Worm (Caenorhabditis elegans) whole organism, L1 larva: ENCODE data around the gene F35D11.4.
A peak's percentile ranks its signal among the peaks of the same experiment; 100 is the strongest.

Experiments used
- C04F5.9 ChIP-seq: sonication (generic microtip); optimal IDR thresholded peaks from 2 replicates; lab custom pipeline; 2016; ENCODE audit warnings: missing genetic modification characterization, missing compliant biosample characterization
- C16A3.4 ChIP-seq: fragments of 150-350 bp; optimal IDR thresholded peaks from 2 replicates; lab custom pipeline; 2014; ENCODE audit warnings: missing biosample characterization, missing genetic modification characterization
- blmp-1 ChIP-seq: fragments of 150-350 bp; optimal IDR thresholded peaks from 2 replicates; lab custom pipeline; 2014; ENCODE audit warnings: missing biosample characterization, missing genetic modification characterization
- ceh-8 ChIP-seq: fragments of 200-800 bp; sonication (Bioruptor generic); optimal IDR thresholded peaks from 2 replicates; lab custom pipeline; 2018; ENCODE audit warnings: mild to moderate bottlenecking, missing genetic modification characterization, moderate library complexity, missing compliant biosample characterization
- ceh-82 ChIP-seq, 3 experiments: fragments of 150-350 bp in 1 of 3; sonication (generic microtip) in 2 of 3; optimal IDR thresholded peaks; 2 replicates each; lab custom pipeline; 2014 to 2017; ENCODE audit warnings: missing biosample characterization in 3 of 3, missing genetic modification characterization in 3 of 3
- ces-1 ChIP-seq: fragments of 150-350 bp; optimal IDR thresholded peaks from 2 replicates; lab custom pipeline; 2014; ENCODE audit warnings: missing biosample characterization, missing genetic modification reagents, missing genetic modification characterization
- dpl-1 ChIP-seq, 3 experiments: fragments of 150-350 bp in 2 of 3; sonication (generic microtip) in 1 of 3; optimal IDR thresholded peaks; 2 replicates each; lab custom pipeline; 2014 to 2017; ENCODE audit warnings: missing biosample characterization in 3 of 3, missing genetic modification characterization in 3 of 3, missing genetic modification reagents in 3 of 3
- efl-1 ChIP-seq, 4 experiments: fragments of 150-350 bp; optimal IDR thresholded peaks in 3 of 4; peaks in 1 of 4; 1 replicate in 1 of 4; 2 replicates in 3 of 4; lab custom pipeline; 2014; ENCODE audit warnings: missing biosample characterization in 2 of 4, missing genetic modification characterization in 2 of 4, missing genetic modification reagents in 2 of 4
- grh-1 ChIP-seq: fragments of 200-800 bp; sonication (Bioruptor generic); IDR thresholded peaks from 2 replicates; pipeline ENCODE4 v1.3.6; 2022; ENCODE audit warnings: missing genetic modification reagents, missing genetic modification characterization, missing compliant biosample characterization
- irx-1 ChIP-seq: sonication (generic microtip); optimal IDR thresholded peaks from 2 replicates; lab custom pipeline; 2016; ENCODE audit warnings: missing genetic modification characterization, missing compliant biosample characterization
- isw-1 ChIP-seq: fragments of 200-800 bp; sonication (Bioruptor generic); IDR thresholded peaks from 2 replicates; pipeline ENCODE4 v1.3.6; 2022; ENCODE audit warnings: missing genetic modification characterization, missing compliant biosample characterization
- jun-1 ChIP-seq: fragments of 150-350 bp; optimal IDR thresholded peaks from 2 replicates; lab custom pipeline; 2014; ENCODE audit warnings: missing biosample characterization, missing genetic modification reagents, missing genetic modification characterization
- lin-14 ChIP-seq: fragments of 200-800 bp; sonication (Bioruptor generic); optimal IDR thresholded peaks from 2 replicates; lab custom pipeline; 2018; ENCODE audit warnings: mild to moderate bottlenecking, missing genetic modification characterization, moderate library complexity, missing compliant biosample characterization
- mep-1 ChIP-seq: fragments of 150-350 bp; optimal IDR thresholded peaks from 2 replicates; lab custom pipeline; 2014; ENCODE audit warnings: missing biosample characterization, missing genetic modification characterization
- nhr-11 ChIP-seq: fragments of 150-350 bp; optimal IDR thresholded peaks from 2 replicates; lab custom pipeline; 2014; ENCODE audit warnings: missing biosample characterization, missing genetic modification characterization
- nhr-19 ChIP-seq: fragments of 200-800 bp; sonication (Bioruptor generic); conservative IDR thresholded peaks from 2 replicates; pipeline ENCODE4 v1.3.6; 2022; ENCODE audit warnings: missing genetic modification characterization, missing compliant biosample characterization
- nhr-20 ChIP-seq: sonication (generic microtip); optimal IDR thresholded peaks from 2 replicates; lab custom pipeline; 2016; ENCODE audit warnings: mild to moderate bottlenecking, missing genetic modification characterization, missing compliant biosample characterization
- nhr-237 ChIP-seq: fragments of 150-350 bp; optimal IDR thresholded peaks from 2 replicates; lab custom pipeline; 2014; ENCODE audit warnings: missing biosample characterization, missing genetic modification characterization
- nhr-47 ChIP-seq: sonication (generic microtip); optimal IDR thresholded peaks from 2 replicates; lab custom pipeline; 2016; ENCODE audit warnings: mild to moderate bottlenecking, missing genetic modification characterization, moderate library complexity, missing compliant biosample characterization
- nhr-76 ChIP-seq: sonication (generic microtip); optimal IDR thresholded peaks from 2 replicates; lab custom pipeline; 2017; ENCODE audit warnings: missing biosample characterization, missing genetic modification characterization
- nhr-77 ChIP-seq: fragments of 150-350 bp; optimal IDR thresholded peaks from 2 replicates; lab custom pipeline; 2014; ENCODE audit warnings: missing biosample characterization, missing genetic modification characterization
- nhr-85 ChIP-seq: sonication (generic microtip); peaks from one replicate; lab custom pipeline; 2016; ENCODE audit warnings: missing genetic modification characterization, inconsistent platforms, missing compliant biosample characterization
- nhr-90 ChIP-seq: sonication (generic microtip); optimal IDR thresholded peaks from 2 replicates; lab custom pipeline; 2016; ENCODE audit warnings: mild to moderate bottlenecking, missing genetic modification characterization, missing compliant biosample characterization; ENCODE audit not compliant: poor library complexity
- pqm-1 ChIP-seq: sonication (generic microtip); optimal IDR thresholded peaks from 3 replicates; lab custom pipeline; 2017; ENCODE audit warnings: missing biosample characterization, missing genetic modification characterization
- snpc-4 ChIP-seq: fragments of 150-350 bp; optimal IDR thresholded peaks from 2 replicates; lab custom pipeline; 2014; ENCODE audit warnings: missing biosample characterization, missing genetic modification characterization
- sptf-1 ChIP-seq: fragments of 150-350 bp; optimal IDR thresholded peaks from 2 replicates; lab custom pipeline; 2014; ENCODE audit warnings: missing biosample characterization, missing genetic modification characterization
- sup-37 ChIP-seq: fragments of 200-800 bp; sonication (Bioruptor generic); optimal IDR thresholded peaks from 2 replicates; lab custom pipeline; 2018; ENCODE audit warnings: mild to moderate bottlenecking, missing genetic modification characterization, missing compliant biosample characterization
- unc-130 ChIP-seq: fragments of 150-350 bp; optimal IDR thresholded peaks from 2 replicates; lab custom pipeline; 2017; ENCODE audit warnings: missing biosample characterization, missing genetic modification characterization, inconsistent platforms
- unc-62 ChIP-seq: fragments of 150-350 bp; optimal IDR thresholded peaks from 2 replicates; lab custom pipeline; 2014; ENCODE audit warnings: missing biosample characterization, missing genetic modification reagents, missing genetic modification characterization
- unc-86 ChIP-seq: sonication (generic microtip); optimal IDR thresholded peaks from 2 replicates; lab custom pipeline; 2016; ENCODE audit warnings: missing genetic modification characterization, missing compliant biosample characterization
- vab-15 ChIP-seq: sonication (generic microtip); optimal IDR thresholded peaks from 2 replicates; lab custom pipeline; 2017; ENCODE audit warnings: missing genotype, mild to moderate bottlenecking, missing genetic modification characterization, missing compliant biosample characterization
- zag-1 ChIP-seq: fragments of 150-350 bp; optimal IDR thresholded peaks from 2 replicates; lab custom pipeline; 2014; ENCODE audit warnings: missing biosample characterization, missing genetic modification characterization
- zip-4 ChIP-seq: fragments of 200-800 bp; sonication (Bioruptor generic); optimal IDR thresholded peaks from 2 replicates; lab custom pipeline; 2018; ENCODE audit warnings: mild to moderate bottlenecking, missing genetic modification characterization, moderate library complexity, missing compliant biosample characterization

F35D11.4 gene

ce11 chrII:4573084-4573483 is 30.1 kb upstream of the F35D11.4 start:
- TF ChIP-seq nhr-19 (GFP tag; lab: Robert Waterston, UW) (no peak), C16A3.4 (tag; lab: Kevin White, UChicago) (no peak), lin-14 (peak; percentile 67), mep-1 (tag; lab: Kevin White, UChicago) (no peak), nhr-20 (tag; lab: Kevin White, UChicago) (no peak), nhr-76 (tag; lab: Kevin White, UChicago) (no peak), unc-62 (GFP tag; lab: Kevin White, UChicago) (no peak), nhr-47 (tag; lab: Kevin White, UChicago) (no peak), nhr-85 (tag; lab: Kevin White, UChicago) (peak; percentile 84)
- TF ChIP-seq, all 84 proteins: peak for 2

- peak; percentile 2 for TF ChIP-seq unc-86 (tag; lab: Kevin White, UChicago)
- no peak for TF ChIP-seq nhr-237
- TF ChIP-seq nhr-20 (tag; lab: Kevin White, UChicago) = no peak
- peak; percentile 48 for TF ChIP-seq lin-14
Measured at ce11 chrII:4574658-4575057, 28.6 kb upstream of the F35D11.4 start.

DNA sequence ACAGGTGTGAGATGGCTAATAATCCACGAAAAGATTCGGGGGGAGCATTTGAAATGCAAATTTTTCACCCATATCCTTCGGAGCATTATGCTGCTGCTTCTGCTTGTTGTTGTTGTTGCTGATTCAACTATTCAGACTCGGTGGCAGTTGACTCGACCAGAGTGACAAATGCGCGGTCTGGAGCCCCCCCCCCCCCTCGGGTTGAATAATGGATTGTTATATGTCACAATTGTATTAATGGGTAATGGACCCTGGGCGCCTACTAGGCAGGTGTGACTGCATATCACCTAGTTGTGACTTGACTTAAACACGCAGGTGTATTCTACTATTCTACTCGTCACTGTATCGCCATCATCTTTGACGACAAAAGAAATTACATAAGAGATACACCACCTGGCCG is 27.6 kb upstream of the F35D11.4 start:
- TF ChIP-seq pqm-1 (tag; lab: Kevin White, UChicago) (no peak), unc-130 (tag; lab: Kevin White, UChicago) (no peak), zip-4 (no peak), nhr-47 (tag; lab: Kevin White, UChicago) (no peak), ces-1 (no peak), irx-1 (tag; lab: Kevin White, UChicago) (no peak), snpc-4 (tag; lab: Kevin White, UChicago) (no peak), vab-15 (no peak), jun-1 (tag; lab: Kevin White, UChicago) (no peak), nhr-77 (tag; lab: Kevin White, UChicago) (no peak), nhr-90 (no peak)

ce11 chrII:4577391-4577790 is 25.8 kb upstream of the F35D11.4 start:
- TF ChIP-seq zag-1 (tag; lab: Kevin White, UChicago) (no peak), C04F5.9 (tag; lab: Kevin White, UChicago) (no peak), efl-1 (optimal IDR thresholded peaks at IDR 0.05; lab: Kevin White, UChicago) (no peak), efl-1 (GFP tag; optimal IDR thresholded peaks at IDR 0.05 in 1 of 2; lab: Kevin White, UChicago) (no peak), jun-1 (tag; lab: Kevin White, UChicago) (no peak), nhr-19 (GFP tag; lab: Robert Waterston, UW) (no peak), blmp-1 (no peak), isw-1 (GFP tag; lab: Robert Waterston, UW) (no peak), vab-15 (no peak), sup-37 (GFP tag; lab: Kevin White, UChicago) (no peak), grh-1 (GFP tag; lab: Robert Waterston, UW) (no peak)

DNA sequence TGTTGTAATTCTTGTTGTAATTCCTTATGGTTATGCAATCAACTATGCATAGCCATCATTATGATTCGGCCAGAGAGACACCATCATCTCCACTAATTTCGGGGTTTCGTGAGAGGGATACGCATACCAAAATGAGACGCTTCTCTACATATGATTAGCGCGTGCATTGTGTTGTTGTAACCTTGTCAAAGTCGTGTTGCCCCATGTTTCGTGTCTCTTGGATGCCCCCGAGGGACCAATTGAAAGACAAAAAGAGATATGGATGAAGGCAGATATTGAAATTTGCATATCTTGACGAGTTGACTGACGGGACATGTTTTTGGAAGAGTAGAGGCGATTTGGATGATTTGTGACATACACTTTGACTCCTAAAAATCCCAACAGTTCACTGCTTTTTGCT is 23.9 kb upstream of the F35D11.4 start:
- TF ChIP-seq dpl-1 (GFP tag; optimal IDR thresholded peaks at IDR 0.05; lab: Kevin White, UChicago) (no peak), lin-14 (peak; percentile 28)

DNA sequence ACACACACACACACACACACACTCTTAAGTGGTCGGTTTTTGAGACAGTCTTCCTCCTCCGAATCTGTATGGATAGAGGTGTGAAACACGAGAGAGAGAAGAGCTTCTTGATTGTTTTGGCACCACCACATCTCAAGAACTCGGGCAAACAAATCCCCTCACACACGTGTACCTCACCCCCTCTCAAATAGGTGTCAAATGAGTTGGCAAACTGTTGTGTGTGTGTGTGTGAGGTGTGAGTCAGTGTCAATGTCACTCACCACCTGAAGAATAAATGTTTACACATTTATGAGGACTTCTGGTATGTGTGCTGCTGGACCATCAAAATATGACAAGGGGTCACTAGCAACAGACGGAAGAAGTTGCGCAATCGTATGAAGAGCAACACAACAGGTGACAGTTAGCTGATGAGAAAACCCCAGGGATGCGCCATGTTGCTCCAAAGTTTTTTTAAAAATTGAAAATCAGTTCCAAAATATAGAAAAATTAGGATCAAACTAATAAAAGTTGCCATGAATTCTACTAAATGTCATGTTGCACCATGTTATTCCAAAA is 23.2 kb upstream of the F35D11.4 start:
- TF ChIP-seq ceh-82 (tag; optimal IDR thresholded peaks at IDR 0.05; lab: Kevin White, UChicago) (no peak), ceh-8 (GFP tag; lab: Kevin White, UChicago) (no peak), sptf-1 (tag; lab: Kevin White, UChicago) (no peak), nhr-11 (no peak), vab-15 (no peak)
